Fruit fly (Drosophila melanogaster): Measurements from ENCODE around the gene CG4022.

Gene CG4022

dm6 chr3L:9400697-9401353 is 9.8 kb downstream of the CG4022 start (continued):
- no peak for TF ChIP-seq CG30403 (GFP tag; optimal IDR thresholded peaks at IDR 0.05)
- TF ChIP-seq Sry-δ (GFP tag; optimal IDR thresholded peaks at IDR 0.05) = no peak
- TF ChIP-seq vfl (GFP tag; optimal IDR thresholded peaks at IDR 0.05) = no peak
- no peak for TF ChIP-seq prd (optimal IDR thresholded peaks at IDR 0.05)
- no peak for TF ChIP-seq prd (GFP tag; IDR thresholded peaks at IDR 0.05)
- no peak for TF ChIP-seq Asciz (GFP tag; optimal IDR thresholded peaks at IDR 0.05)
- TF ChIP-seq Xrp1 (GFP tag; IDR thresholded peaks at IDR 0.05) = no peak
- no peak for TF ChIP-seq Opbp (GFP tag; IDR thresholded peaks at IDR 0.05; ENCODE audit: partially characterized antibody)
- TF ChIP-seq ftz-f1 (GFP tag; optimal IDR thresholded peaks at IDR 0.05) = no peak
- no peak for TF ChIP-seq zfh2 (GFP tag; optimal IDR thresholded peaks at IDR 0.05)
- TF ChIP-seq Optix (GFP tag; IDR thresholded peaks at IDR 0.05) = no peak
- no peak for TF ChIP-seq Dek (tag; optimal IDR thresholded peaks at IDR 0.05)
- TF ChIP-seq NFAT (GFP tag; IDR thresholded peaks at IDR 0.05) = no peak
- TF ChIP-seq sd (tag; optimal IDR thresholded peaks at IDR 0.05) = no peak
- TF ChIP-seq cas (GFP tag; IDR thresholded peaks at IDR 0.05) = no peak
- TF ChIP-seq CG12942 (GFP tag; optimal IDR thresholded peaks at IDR 0.05) = no peak
- TF ChIP-seq sr (GFP tag; IDR thresholded peaks at IDR 0.05) = 0 out of 3 replicates have a peak, but pooled peaks have one; percentile 17
- TF ChIP-seq al (GFP tag; IDR thresholded peaks at IDR 0.05) = no peak
- no peak for TF ChIP-seq gt (GFP tag; IDR thresholded peaks at IDR 0.05)
- peak; percentile 3 for TF ChIP-seq CG1832 (GFP tag; optimal IDR thresholded peaks at IDR 0.05)
- no peak for TF ChIP-seq CG7271 (tag; optimal IDR thresholded peaks at IDR 0.05)
- TF ChIP-seq tap (tag; optimal IDR thresholded peaks at IDR 0.05) = no peak
- TF ChIP-seq chinmo (GFP tag; IDR thresholded peaks at IDR 0.05; ENCODE audit: partially characterized antibody) = peak; percentile 67; the same call in 2 of the 4 replicates
- no peak for TF ChIP-seq Meics (GFP tag; optimal IDR thresholded peaks at IDR 0.05)
- no peak for TF ChIP-seq CG18599 (GFP tag; optimal IDR thresholded peaks at IDR 0.05)
- TF ChIP-seq CG4282 (GFP tag; optimal IDR thresholded peaks at IDR 0.05) = no peak
- TF ChIP-seq dmrt11E (tag; optimal IDR thresholded peaks at IDR 0.05) = no peak
- TF ChIP-seq trh (GFP tag; optimal IDR thresholded peaks at IDR 0.05) = no peak
- no peak for TF ChIP-seq rib (GFP tag; IDR thresholded peaks at IDR 0.05)
- TF ChIP-seq jigr1 (GFP tag; IDR thresholded peaks at IDR 0.05) = no peak
- TF ChIP-seq Deaf1 (tag; optimal IDR thresholded peaks at IDR 0.05) = no peak
- no peak for TF ChIP-seq Oaz (GFP tag; IDR thresholded peaks at IDR 0.05)
- peak; percentile 71 for TF ChIP-seq sens (GFP tag)
- no peak for TF ChIP-seq CG30020 (tag; optimal IDR thresholded peaks at IDR 0.05)
- TF ChIP-seq vvl (GFP tag; IDR thresholded peaks at IDR 0.05) = no peak
- no peak for TF ChIP-seq scrt (GFP tag; optimal IDR thresholded peaks at IDR 0.05)
- TF ChIP-seq CG15514 (GFP tag; optimal IDR thresholded peaks at IDR 0.05) = peak; percentile 60
- no peak for TF ChIP-seq CG12659 (GFP tag; optimal IDR thresholded peaks at IDR 0.05)
- TF ChIP-seq jing (GFP tag; optimal IDR thresholded peaks at IDR 0.05) = no peak
- no peak for TF ChIP-seq CG8944 (GFP tag; optimal IDR thresholded peaks at IDR 0.05)
- TF ChIP-seq lov (optimal IDR thresholded peaks at IDR 0.05) = no peak
- TF ChIP-seq lov (GFP tag; IDR thresholded peaks at IDR 0.05) = no peak
- no peak for TF ChIP-seq croc (GFP tag; conservative IDR thresholded peaks at IDR 0.05)
- no peak for TF ChIP-seq CG13894 (tag; optimal IDR thresholded peaks at IDR 0.05)
- no peak for TF ChIP-seq CG8388 (GFP tag; optimal IDR thresholded peaks at IDR 0.05)
- TF ChIP-seq CG2875 (GFP tag; optimal IDR thresholded peaks at IDR 0.05) = no peak
- no peak for TF ChIP-seq mam (GFP tag; optimal IDR thresholded peaks at IDR 0.05)
- no peak for TF ChIP-seq CG6175 (GFP tag; IDR thresholded peaks at IDR 0.05)
- TF ChIP-seq Med (GFP tag) = peak; percentile 71
- no peak for TF ChIP-seq ATbp (GFP tag; optimal IDR thresholded peaks at IDR 0.05)
- no peak for TF ChIP-seq Dip3 (GFP tag; optimal IDR thresholded peaks at IDR 0.05)

Measured in whole organism, embryonic.